Fruit fly (Drosophila melanogaster): ENCODE data around the gene CG18731.

The CG18731 gene

DNA sequence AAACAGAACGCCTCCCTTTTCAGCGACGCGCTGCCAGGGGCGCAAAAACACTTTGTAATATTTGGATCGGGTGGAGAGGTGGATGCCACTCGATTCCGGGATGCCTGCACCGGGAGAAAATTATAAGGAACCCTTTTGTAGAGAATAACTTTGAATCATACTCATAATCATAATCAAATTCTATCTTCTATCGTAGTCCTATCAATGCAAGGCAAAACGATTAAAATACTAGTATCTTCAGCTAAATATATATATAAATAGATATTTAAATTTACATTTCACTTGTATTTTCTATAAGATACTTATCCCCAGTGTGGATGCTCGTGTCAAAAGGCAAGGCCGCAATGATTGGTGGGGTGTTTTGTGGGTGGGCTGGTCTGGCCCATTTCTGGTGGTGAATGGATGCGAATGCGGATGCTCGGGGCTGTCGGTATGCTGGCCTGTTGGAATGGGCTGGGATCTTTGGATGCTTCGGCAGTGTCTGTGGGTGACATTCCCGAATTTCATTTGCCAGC is 19.0 kb upstream of the CG18731 start:
- no peak for TF ChIP-seq noc (tag; optimal IDR thresholded peaks at IDR 0.05)

DNA sequence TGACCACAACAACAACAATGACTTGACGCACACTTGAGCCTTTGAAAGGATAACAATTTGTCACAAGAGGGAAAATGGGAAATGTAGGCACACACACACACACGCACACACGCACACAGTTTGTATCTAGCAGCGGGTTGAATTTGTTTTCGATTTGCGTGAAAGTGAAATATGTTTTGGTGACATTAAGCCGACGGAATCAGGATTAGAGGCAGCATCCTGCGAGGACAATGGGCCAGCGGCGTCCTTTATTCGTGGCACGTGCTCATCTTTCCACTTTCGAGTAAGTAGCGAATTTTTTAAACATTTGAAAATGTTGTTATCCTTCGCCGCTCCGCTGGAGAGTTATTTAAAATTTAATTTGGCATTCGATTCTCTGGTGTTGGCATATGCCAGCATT is 17.6 kb upstream of the CG18731 start:
- no peak for TF ChIP-seq noc (tag; optimal IDR thresholded peaks at IDR 0.05)

DNA sequence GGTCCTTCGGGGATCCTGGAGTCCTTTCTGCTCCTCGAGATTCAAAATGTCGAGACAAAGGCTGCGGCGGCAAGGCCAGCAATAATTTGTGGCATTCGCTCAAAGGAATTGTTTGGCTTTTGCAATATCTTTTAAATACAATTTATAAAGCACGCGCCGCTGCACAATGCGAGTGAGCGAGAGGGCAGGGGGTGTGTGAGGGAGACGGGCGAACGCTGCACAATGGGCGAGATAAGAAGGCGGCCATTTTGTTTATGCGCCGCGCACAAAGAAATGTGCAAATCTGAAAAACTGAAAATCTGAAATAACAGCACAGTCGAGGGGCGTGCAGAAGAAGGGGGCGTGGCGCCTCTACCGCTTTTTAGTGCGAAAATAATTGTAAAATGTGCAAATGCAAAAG is 16.5 kb upstream of the CG18731 start:
- no peak for TF ChIP-seq noc (tag; optimal IDR thresholded peaks at IDR 0.05)

DNA sequence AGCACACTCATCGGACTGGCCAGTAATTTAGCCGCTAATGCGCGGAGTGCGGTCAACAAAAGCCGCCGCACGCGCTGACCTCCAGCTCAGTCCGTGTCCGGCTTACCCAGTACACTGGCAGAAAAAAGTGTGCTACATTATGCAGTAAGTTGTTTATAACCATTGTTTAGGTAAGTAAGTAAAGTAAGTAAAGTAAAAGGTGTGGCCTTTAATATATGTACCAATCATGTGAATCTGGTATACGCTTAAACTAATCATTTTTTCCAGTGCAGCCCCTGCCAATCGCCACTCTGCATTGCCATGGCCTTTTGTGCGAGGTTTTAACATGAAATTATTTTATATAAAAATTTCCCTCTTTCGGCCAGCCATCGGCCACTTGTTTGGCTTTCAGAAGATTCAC is 13.4 kb upstream of the CG18731 start:
- no peak for TF ChIP-seq noc (tag; optimal IDR thresholded peaks at IDR 0.05)

DNA sequence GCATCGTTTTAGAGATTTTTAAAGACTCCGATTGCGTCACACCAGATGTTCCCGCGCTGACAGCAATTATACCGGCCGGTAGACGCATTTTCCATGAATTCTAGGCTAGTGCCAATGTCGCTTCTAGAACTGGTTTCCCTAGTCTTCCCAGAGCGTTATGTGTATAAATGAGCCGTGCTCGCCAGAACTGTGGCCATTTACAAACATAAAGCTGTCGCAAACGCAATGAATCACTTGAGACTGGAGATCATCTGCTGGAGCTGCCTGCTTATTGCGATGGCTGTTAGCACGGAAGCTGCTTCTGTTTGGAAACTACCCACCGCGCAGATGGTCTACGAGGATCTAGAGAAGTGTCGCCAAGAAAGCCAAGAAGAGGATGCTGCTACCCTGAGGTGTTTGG is 10.5 kb upstream of the CG18731 start, which contains the start of gene Obp99d:
TSS of gene Obp99d (plus strand) at position 192 of the 400 bp plus-strand sequence.
- TF ChIP-seq noc (tag; optimal IDR thresholded peaks at IDR 0.05), result no peak

DNA sequence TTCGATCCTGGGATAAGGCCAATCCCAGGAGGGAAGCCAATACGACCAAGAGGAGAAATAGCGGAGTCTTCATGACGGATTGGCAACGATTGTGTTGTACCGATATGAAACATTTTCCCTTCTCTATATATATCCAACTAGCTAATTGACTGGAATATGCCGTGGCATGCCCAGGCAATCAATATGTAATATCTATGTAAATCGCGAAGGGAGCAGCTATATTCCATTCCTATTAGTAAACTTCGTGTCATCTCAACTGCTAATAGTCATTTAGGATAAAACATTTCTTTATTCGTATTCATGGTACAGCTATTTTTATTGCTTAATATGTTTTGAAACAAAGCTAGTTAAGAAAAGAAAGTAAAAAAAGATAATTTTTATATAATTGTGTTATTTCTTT is 9.6 kb upstream of the CG18731 start, which contains the start of gene Dup99B:
TSS of gene Dup99B (minus strand) at position 101 of the 400 bp plus-strand sequence.
- TF ChIP-seq noc (tag; optimal IDR thresholded peaks at IDR 0.05), result no peak

DNA sequence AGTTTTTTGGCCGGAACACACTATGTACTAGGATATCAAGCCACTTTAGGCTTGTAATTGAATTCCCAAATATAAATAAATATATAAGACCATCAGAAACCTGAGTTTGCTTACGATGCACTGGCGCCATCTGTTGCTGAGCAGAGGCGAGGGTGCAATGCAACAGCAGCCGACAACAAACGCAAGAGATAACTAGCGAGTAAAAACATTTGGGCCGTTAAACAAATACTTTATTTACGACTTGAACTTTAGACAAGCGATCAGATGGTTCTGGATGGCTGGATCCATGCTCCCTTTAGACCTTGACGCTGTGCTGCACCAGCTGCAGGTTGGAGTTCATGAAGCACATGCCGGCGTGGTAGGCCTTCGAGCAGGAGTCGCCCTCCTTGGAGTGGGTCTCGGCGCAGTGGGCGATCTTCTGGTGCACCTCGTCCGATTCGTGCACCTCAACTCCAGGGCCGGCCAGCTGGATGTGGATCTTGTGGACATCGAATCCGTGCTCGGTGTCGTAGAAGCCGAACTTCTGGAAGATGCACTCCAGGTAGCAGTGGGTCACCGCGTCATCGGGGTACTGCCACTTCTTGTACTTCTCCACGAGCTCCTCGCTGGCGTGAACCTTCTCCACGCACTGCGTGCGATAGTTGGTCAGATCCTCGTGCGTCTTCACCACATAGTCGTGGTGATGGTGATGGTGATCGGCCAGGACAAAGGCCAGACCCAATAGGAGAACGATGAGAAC is 8.6 kb upstream of the CG18731 start:
- TF ChIP-seq noc (tag; optimal IDR thresholded peaks at IDR 0.05), result no peak

DNA sequence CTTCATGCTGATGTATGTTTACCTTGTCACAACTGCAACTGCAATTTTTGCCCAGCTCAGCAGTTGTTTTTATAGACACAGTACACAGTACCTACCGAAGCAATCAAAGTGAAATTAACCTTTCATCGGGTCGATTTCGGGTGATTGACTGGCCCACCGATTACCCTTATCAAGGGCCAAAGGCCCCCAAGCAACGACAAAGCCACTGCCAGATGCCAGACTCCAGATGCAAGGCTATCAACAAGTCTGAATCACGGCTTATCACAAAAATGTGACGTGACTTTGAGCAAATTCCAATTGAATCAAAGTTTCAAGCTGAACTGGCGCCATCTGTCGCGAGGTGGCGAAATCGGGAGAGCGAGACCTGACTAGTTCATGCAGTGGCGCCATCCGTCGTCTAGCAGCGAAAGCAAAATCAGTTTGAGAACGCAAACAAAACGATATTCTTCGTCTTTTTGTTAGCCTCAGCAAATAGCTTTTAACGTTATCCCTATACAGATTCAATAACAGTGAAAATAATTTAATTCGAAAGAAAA is 8.0 kb upstream of the CG18731 start, which contains the start of gene Obp99b:
TSS of gene Obp99b (minus strand) at position 115 of the 536 bp plus-strand sequence.
- TF ChIP-seq noc (tag; optimal IDR thresholded peaks at IDR 0.05), result no peak

DNA sequence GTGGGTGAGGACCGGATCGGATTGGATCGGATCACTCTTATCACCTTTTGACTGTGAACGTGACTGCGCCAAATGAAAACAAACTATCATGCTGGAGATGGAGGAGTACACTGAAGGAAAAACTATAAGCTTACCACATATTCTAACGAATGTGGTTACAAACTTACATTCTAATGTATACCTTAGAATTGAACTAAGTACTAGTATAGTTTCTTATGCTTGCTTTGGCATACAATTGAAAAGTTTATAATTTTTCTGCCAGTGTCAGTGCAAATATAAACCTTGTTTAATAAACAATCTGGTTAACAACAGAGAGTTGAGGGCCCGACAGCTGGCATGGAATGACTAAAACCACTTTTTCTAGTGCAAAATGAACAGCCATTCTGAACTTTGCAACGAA is 7.3 kb upstream of the CG18731 start:
- no peak for TF ChIP-seq noc (tag; optimal IDR thresholded peaks at IDR 0.05)

DNA sequence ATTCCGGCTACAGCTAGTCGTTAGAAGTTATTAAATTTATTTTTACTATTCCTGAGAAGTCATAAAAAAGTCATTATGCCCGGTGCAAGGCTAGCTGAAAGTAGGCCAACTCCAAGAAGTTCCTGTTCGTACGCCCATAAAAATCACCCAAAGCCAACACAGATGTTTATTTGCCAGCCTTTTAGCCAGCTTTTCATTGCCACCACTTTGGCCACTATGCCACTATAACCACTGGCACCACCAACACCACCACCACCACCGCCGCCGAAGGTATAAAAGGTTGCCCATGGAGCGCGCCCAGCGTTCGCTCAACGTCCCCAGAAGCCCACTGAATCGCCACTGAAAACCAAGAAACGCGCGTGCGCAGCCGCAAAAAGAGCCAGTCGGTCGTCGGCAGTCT is 6.5 kb upstream of the CG18731 start, which contains the start of gene CG15506:
TSS of gene CG15506 (plus strand) at position 301 of the 400 bp plus-strand sequence.
- no peak for TF ChIP-seq noc (tag; optimal IDR thresholded peaks at IDR 0.05)

DNA sequence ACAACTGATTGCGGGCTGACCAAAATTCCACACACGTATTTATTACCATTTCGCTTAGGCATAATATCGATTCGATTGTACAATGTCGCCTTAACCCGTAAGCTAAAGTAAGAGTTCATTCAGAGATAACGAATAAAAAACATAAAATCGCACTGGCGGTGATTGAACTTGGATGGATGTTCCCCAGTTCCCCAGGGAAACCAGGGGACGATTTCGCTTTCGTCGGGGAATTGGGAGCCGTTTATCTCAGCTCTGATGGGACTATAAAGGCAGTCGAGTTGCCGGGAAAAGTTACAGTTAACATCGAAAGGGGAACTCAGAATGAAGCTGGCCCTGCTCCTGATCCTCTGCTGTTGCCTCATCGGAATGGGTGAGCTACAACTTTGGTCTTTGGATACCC is 2.6 kb upstream of the CG18731 start, which contains the start of gene CG34296:
TSS of gene CG34296 (plus strand) at position 301 of the 400 bp plus-strand sequence.
- no peak for TF ChIP-seq noc (tag; optimal IDR thresholded peaks at IDR 0.05)

DNA sequence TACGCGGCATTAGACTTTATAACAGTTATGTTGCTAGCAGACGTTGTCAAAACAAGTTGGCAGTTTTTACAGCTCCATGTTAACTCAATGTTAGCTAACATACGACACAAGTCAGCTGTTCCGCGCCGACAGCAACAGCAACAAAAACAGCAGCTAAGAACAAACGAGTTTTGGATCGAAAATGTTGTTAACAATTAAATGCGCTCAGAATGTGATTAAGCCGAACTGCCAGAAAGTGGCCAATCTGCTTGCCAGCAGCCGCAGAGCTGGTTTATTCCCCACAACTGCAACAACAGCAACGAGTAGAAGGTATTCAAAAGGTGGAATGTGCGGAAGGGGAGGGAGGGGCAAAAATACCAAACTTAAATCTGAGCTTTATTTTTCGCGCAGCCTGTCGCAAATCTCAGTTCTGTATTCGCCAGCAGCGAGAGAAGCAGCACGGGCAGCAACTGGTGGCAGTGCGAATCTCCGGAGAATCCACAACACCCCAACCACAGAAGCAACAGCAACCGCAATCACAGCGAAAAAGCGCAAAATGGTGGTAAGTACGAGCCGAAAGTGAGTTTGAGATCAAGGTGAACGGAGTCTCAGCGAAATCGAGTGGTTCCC is 1.7 kb upstream of the CG18731 start, which contains the start of gene Pcd:
TSS of gene Pcd (plus strand) at position 116 of the 609 bp plus-strand sequence.
- TF ChIP-seq noc (tag; optimal IDR thresholded peaks at IDR 0.05), result no peak

DNA sequence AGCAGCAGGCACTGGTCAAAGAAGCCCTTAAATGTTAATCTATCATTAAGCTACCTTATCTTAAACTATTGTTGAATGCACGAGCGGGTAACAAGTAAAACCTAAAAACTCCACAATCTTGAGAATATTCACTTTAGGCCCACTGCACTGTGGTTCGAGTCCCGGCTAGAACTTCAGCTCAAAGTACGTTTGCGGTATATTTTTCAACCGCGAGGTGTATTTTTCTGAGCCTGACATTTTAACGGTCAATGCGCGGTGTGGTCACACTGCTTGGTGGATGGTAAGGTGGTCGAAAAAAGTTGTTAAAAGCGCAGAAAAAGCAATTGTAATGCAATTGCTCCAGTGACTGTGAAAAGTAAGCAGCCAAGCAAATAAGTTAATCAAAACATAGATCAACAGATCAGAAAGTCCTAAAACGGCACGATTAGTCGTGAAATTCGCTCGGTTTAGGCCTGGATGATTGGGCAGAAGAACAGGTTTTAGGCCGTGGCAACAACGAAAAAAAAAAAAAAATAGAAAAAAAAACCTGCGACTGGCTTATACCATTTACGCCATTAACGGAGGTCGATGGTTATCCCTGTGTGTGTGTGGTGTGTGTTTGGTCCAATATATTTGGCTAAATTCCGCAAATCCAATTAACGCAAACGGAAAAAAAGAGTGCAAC is 882 bp downstream of the CG18731 start, which contains the start of gene Kul:
TSS of gene Kul (plus strand) at position 254 of the 664 bp plus-strand sequence.
- TF ChIP-seq noc (tag; optimal IDR thresholded peaks at IDR 0.05), result no peak

DNA sequence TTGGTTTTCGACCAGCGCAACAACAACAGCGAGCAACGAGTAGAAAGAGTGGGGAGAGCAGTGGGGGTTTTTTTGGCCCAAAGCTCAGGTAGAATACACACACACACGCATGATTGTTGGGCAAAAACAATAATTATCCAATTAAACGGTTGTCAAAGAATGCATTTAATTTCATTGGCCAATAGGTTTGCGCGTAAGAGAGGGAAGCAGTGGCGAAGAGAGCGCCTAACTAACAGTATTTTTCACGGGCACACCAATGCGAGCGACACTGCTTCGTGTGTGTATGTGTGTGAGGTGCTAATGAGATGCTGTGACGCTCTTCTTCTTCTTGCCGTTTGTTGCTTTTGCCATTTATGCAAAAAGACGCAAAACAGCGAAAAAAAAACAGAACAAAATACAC is 1.4 kb downstream of the CG18731 start:
- TF ChIP-seq noc (tag; optimal IDR thresholded peaks at IDR 0.05), result no peak

DNA sequence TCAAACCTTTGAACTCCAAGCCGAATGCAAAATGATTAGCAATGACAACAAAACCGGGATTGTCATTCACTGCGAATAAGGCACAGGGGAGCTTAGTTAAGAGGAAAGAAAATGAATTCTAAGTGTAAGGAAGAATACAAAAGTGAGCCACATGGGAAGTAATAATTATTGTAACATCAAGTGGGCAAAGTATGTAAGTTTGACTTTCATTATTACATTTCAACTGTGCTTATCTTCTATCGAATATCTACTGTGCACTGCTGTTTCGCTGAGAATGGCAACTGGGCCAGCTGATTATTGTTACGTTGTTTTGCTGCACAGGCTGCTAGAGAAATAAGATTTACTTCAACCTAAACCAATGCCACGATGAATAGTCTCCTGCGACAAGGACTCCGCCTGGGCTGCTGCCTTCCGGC is 11.9 kb downstream of the CG18731 start, which contains the start of the genes CG7601 and CIA30:
TSS of gene CG7601 (minus strand) at position 68 of the 416 bp plus-strand sequence.
TSS of gene CIA30 (plus strand) at position 288 of the 416 bp plus-strand sequence.
- peak; percentile 98 for TF ChIP-seq noc (tag; optimal IDR thresholded peaks at IDR 0.05)

DNA sequence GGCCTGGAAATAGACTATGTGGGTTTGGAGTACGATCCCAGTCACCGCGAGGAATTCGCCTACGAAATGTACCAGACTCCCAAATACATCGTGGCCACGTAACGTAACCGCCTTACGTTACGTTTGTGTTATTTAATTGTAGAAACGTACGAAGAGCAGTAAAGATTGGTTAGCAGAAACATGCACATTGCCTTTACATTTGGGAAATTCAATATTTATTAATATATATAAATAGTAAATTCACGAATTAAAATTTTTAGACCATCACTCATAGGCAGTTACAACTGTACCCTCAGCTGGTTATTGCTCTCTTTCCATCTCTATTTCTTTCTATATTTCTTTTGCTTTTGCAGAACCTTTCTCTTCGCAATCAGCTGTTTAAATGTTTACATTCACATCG is 13.1 kb downstream of the CG18731 start, which contains the start of gene Gnpnat:
TSS of gene Gnpnat (plus strand) at position 385 of the 400 bp plus-strand sequence.
- TF ChIP-seq noc (tag; optimal IDR thresholded peaks at IDR 0.05), result peak; percentile 70

Measured in whole organism, larva.